Fruit fly (Drosophila melanogaster) whole organism, embryonic: ENCODE data around the gene Trf4-1.

Source experiments
- ATbp ChIP-seq: fragments of 200-800 bp; sonication (Bioruptor generic); optimal IDR thresholded peaks from 2 replicates; lab custom pipeline; 2017; ENCODE audit warnings: missing biosample characterization, mild to moderate bottlenecking, missing genetic modification characterization, missing genetic modification reagents
- Abd-B ChIP-seq: fragments of 200-800 bp; sonication (Bioruptor generic); optimal IDR thresholded peaks from 2 replicates; lab custom pipeline; 2018; ENCODE audit warnings: missing biosample characterization, mild to moderate bottlenecking, missing genetic modification characterization, moderate library complexity
- Adf1 ChIP-seq: fragments of 200-800 bp; sonication (Bioruptor generic); IDR thresholded peaks from 2 replicates; pipeline ENCODE4 v1.3.6; 2022; ENCODE audit warnings: missing biosample characterization, missing genetic modification characterization
- B-H2 ChIP-seq: fragments of 200-800 bp; sonication (Bioruptor generic); optimal IDR thresholded peaks from 2 replicates; lab custom pipeline; 2018; ENCODE audit warnings: missing biosample characterization, mild to moderate bottlenecking, missing genetic modification characterization
- Bdp1 ChIP-seq: fragments of 200-800 bp; sonication (Bioruptor generic); optimal IDR thresholded peaks from 3 replicates; lab custom pipeline; 2016; ENCODE audit warnings: missing biosample characterization, missing genetic modification characterization
- CG10147 ChIP-seq: fragments of 200-800 bp; sonication (Bioruptor generic); optimal IDR thresholded peaks from 2 replicates; lab custom pipeline; 2019; ENCODE audit warnings: missing biosample characterization, mild to moderate bottlenecking, missing genetic modification characterization, moderate library complexity
- CG10274 ChIP-seq: fragments of 200-800 bp; sonication (Bioruptor generic); optimal IDR thresholded peaks from 3 replicates; lab custom pipeline; 2017; ENCODE audit warnings: missing biosample characterization, mild to moderate bottlenecking, missing genetic modification characterization
- CG11504 ChIP-seq: fragments of 200-800 bp; sonication (Bioruptor generic); optimal IDR thresholded peaks from 3 replicates; lab custom pipeline; 2019; ENCODE audit warnings: missing biosample characterization, mild to moderate bottlenecking, missing genetic modification characterization, moderate library complexity
- CG12219 ChIP-seq: fragments of 200-800 bp; sonication (Bioruptor generic); optimal IDR thresholded peaks from 3 replicates; lab custom pipeline; 2018; ENCODE audit warnings: missing biosample characterization, mild to moderate bottlenecking, missing genetic modification characterization
- CG12236 ChIP-seq: fragments of 200-800 bp; sonication (Bioruptor generic); optimal IDR thresholded peaks from 2 replicates; lab custom pipeline; 2016; ENCODE audit warnings: missing biosample characterization, missing genetic modification characterization
- CG13775 ChIP-seq: fragments of 200-800 bp; sonication (Bioruptor generic); optimal IDR thresholded peaks from 3 replicates; lab custom pipeline; 2017; ENCODE audit warnings: missing biosample characterization, mild to moderate bottlenecking, missing genetic modification characterization
- CG14441 ChIP-seq: fragments of 200-800 bp; sonication (Bioruptor generic); IDR thresholded peaks from 2 replicates; pipeline ENCODE4 v1.3.6; 2022; ENCODE audit warnings: missing biosample characterization, missing genetic modification characterization
- CG14710 ChIP-seq: fragments of 200-800 bp; sonication (Bioruptor generic); optimal IDR thresholded peaks from 3 replicates; lab custom pipeline; 2019; ENCODE audit warnings: missing biosample characterization, mild to moderate bottlenecking, missing genetic modification characterization, moderate library complexity
- CG15073 ChIP-seq: fragments of 200-800 bp; sonication (Bioruptor generic); optimal IDR thresholded peaks from 2 replicates; lab custom pipeline; 2016; ENCODE audit warnings: missing biosample characterization, missing genetic modification characterization
- CG15514 ChIP-seq: fragments of 200-800 bp; sonication (Bioruptor generic); optimal IDR thresholded peaks from 3 replicates; lab custom pipeline; 2017; ENCODE audit warnings: missing biosample characterization, missing genetic modification characterization, mild to moderate bottlenecking, moderate library complexity, missing genetic modification reagents
- CG17568 ChIP-seq: fragments of 200-800 bp; sonication (Bioruptor generic); optimal IDR thresholded peaks from 2 replicates; lab custom pipeline; 2018; ENCODE audit warnings: missing biosample characterization, mild to moderate bottlenecking, missing genetic modification characterization, moderate library complexity
- CG34224 ChIP-seq: fragments of 200-800 bp; sonication (Bioruptor generic); IDR thresholded peaks from 3 replicates; pipeline ENCODE4 v1.3.6; 2022; ENCODE audit warnings: missing biosample characterization, missing genetic modification characterization; ENCODE audit not compliant: partially characterized antibody
- CG34376 ChIP-seq: fragments of 200-800 bp; sonication (Bioruptor generic); optimal IDR thresholded peaks from 2 replicates; lab custom pipeline; 2018; ENCODE audit warnings: missing biosample characterization, mild to moderate bottlenecking, missing genetic modification characterization
- CG6854 ChIP-seq: fragments of 200-800 bp; sonication (Bioruptor generic); optimal IDR thresholded peaks from 3 replicates; lab custom pipeline; 2017; ENCODE audit warnings: missing biosample characterization, mild to moderate bottlenecking, missing genetic modification characterization
- CG7271 ChIP-seq: fragments of 200-800 bp; sonication (Bioruptor generic); optimal IDR thresholded peaks from 2 replicates; lab custom pipeline; 2018; ENCODE audit warnings: missing biosample characterization, mild to moderate bottlenecking, missing genetic modification characterization, moderate library complexity
- CG7357 ChIP-seq: fragments of 200-800 bp; sonication (Bioruptor generic); IDR thresholded peaks from 3 replicates; pipeline ENCODE4 v1.3.6; 2022; ENCODE audit warnings: missing biosample characterization, missing genetic modification characterization
- CG7556 ChIP-seq: fragments of 200-800 bp; sonication (Bioruptor generic); optimal IDR thresholded peaks from 2 replicates; lab custom pipeline; 2017; ENCODE audit warnings: missing biosample characterization, mild to moderate bottlenecking, missing genetic modification characterization
- CG7987 ChIP-seq: fragments of 200-800 bp; sonication (Bioruptor generic); optimal IDR thresholded peaks from 2 replicates; lab custom pipeline; 2018; ENCODE audit warnings: missing biosample characterization, mild to moderate bottlenecking, missing genetic modification characterization, moderate library complexity
- CG9932 ChIP-seq: fragments of 200-800 bp; sonication (Bioruptor generic); IDR thresholded peaks from 2 replicates; pipeline ENCODE4 v1.3.6; 2022; ENCODE audit warnings: missing biosample characterization, missing genetic modification characterization
- CHES-1-like ChIP-seq: fragments of 200-800 bp; sonication (Bioruptor generic); optimal IDR thresholded peaks from 2 replicates; lab custom pipeline; 2016; ENCODE audit warnings: missing biosample characterization, missing genetic modification characterization
- Camta ChIP-seq: fragments of 200-800 bp; sonication (Bioruptor generic); optimal IDR thresholded peaks from 2 replicates; lab custom pipeline; 2016; ENCODE audit warnings: missing biosample characterization, missing genetic modification characterization
- Oli ChIP-seq: fragments of 200-800 bp; sonication (Bioruptor generic); optimal IDR thresholded peaks from 2 replicates; lab custom pipeline; 2018; ENCODE audit warnings: missing biosample characterization, mild to moderate bottlenecking, missing genetic modification characterization, moderate library complexity
- Ptx1 ChIP-seq: fragments of 200-800 bp; sonication (Bioruptor generic); IDR thresholded peaks from 2 replicates; pipeline ENCODE4 v1.3.6; 2022; ENCODE audit warnings: missing biosample characterization, missing genetic modification characterization
- Six4 ChIP-seq: fragments of 200-800 bp; sonication (Bioruptor generic); optimal IDR thresholded peaks from 2 replicates; lab custom pipeline; 2016; ENCODE audit warnings: missing biosample characterization, missing genetic modification characterization
- Sox100B ChIP-seq: fragments of 200-800 bp; sonication (Bioruptor generic); optimal IDR thresholded peaks from 3 replicates; lab custom pipeline; 2018; ENCODE audit warnings: missing biosample characterization, mild to moderate bottlenecking, missing genetic modification characterization
- dpn ChIP-seq, 2 experiments: fragments of 200-800 bp; sonication (Bioruptor generic); optimal IDR thresholded peaks; 3 replicates each; lab custom pipeline; 2016; ENCODE audit warnings: missing biosample characterization in 2 of 2, missing genetic modification characterization in 2 of 2
- gsb ChIP-seq: fragments of 200-800 bp; sonication (Bioruptor generic); IDR thresholded peaks from 2 replicates; pipeline ENCODE4 v1.3.6; 2022; ENCODE audit warnings: missing biosample characterization, missing genetic modification characterization
- hb ChIP-seq: fragments of 200-800 bp; sonication (Bioruptor generic); IDR thresholded peaks from 3 replicates; pipeline ENCODE4 v1.3.6; 2022; ENCODE audit warnings: missing biosample characterization, missing genetic modification characterization; ENCODE audit not compliant: partially characterized antibody
- jumu ChIP-seq: fragments of 200-800 bp; sonication (Bioruptor generic); optimal IDR thresholded peaks from 3 replicates; lab custom pipeline; 2016; ENCODE audit warnings: missing biosample characterization, missing genetic modification characterization
- lmd ChIP-seq: fragments of 200-800 bp; sonication (Bioruptor generic); IDR thresholded peaks from 2 replicates; pipeline ENCODE4 v1.3.6; 2022; ENCODE audit warnings: missing biosample characterization, missing genetic modification characterization
- lov ChIP-seq, 2 experiments: fragments of 200-800 bp in 1 of 2; fragments of >200 bp in 1 of 2; sonication (Bioruptor generic) in 1 of 2; IDR thresholded peaks in 1 of 2; optimal IDR thresholded peaks in 1 of 2; 2 replicates in 1 of 2; 3 replicates in 1 of 2; pipeline versions ENCODE4 v1.3.6 to Lab custom; 2017 to 2022; ENCODE audit warnings: missing biosample characterization in 1 of 2, missing genetic modification characterization in 1 of 2
- nau ChIP-seq: fragments of 200-800 bp; sonication (Bioruptor generic); optimal IDR thresholded peaks from 3 replicates; lab custom pipeline; 2017; ENCODE audit warnings: missing biosample characterization, mild to moderate bottlenecking, missing genetic modification characterization, missing genetic modification reagents
- pb ChIP-seq: fragments of 200-800 bp; sonication (Bioruptor generic); optimal IDR thresholded peaks from 3 replicates; lab custom pipeline; 2016; ENCODE audit warnings: missing biosample characterization, missing genetic modification characterization
- prd ChIP-seq, 3 experiments: fragments of >200 bp in 2 of 3; fragments of 200-800 bp in 1 of 3; sonication (Bioruptor generic) in 1 of 3; optimal IDR thresholded peaks in 2 of 3; IDR thresholded peaks in 1 of 3; 2 replicates in 2 of 3; 3 replicates in 1 of 3; pipeline versions ENCODE4 v1.3.6 to Lab custom; 2017 to 2022; ENCODE audit warnings: missing biosample characterization in 1 of 3, missing genetic modification characterization in 1 of 3
- run ChIP-seq: fragments of 200-800 bp; sonication (Bioruptor generic); optimal IDR thresholded peaks from 3 replicates; lab custom pipeline; 2018; ENCODE audit warnings: missing biosample characterization, mild to moderate bottlenecking, missing genetic modification characterization
- sens-2 ChIP-seq: fragments of 200-800 bp; sonication (Bioruptor generic); IDR thresholded peaks from 2 replicates; pipeline ENCODE4 v1.3.6; 2022; ENCODE audit warnings: missing biosample characterization, missing genetic modification characterization
- ssp ChIP-seq: fragments of 200-800 bp; sonication (Bioruptor generic); IDR thresholded peaks from 2 replicates; pipeline ENCODE4 v1.3.6; 2022; ENCODE audit warnings: missing biosample characterization, missing genetic modification characterization
- tll ChIP-seq, 2 experiments: fragments of 200-800 bp in 1 of 2; fragments of >200 bp in 1 of 2; sonication (Bioruptor generic) in 1 of 2; optimal IDR thresholded peaks; 2 replicates each; lab custom pipeline; 2017 to 2019; ENCODE audit warnings: missing biosample characterization in 2 of 2, missing genetic modification characterization in 2 of 2, mild to moderate bottlenecking in 1 of 2, moderate library complexity in 1 of 2
- unpg ChIP-seq: fragments of 200-800 bp; sonication (Bioruptor generic); optimal IDR thresholded peaks from 3 replicates; lab custom pipeline; 2018; ENCODE audit warnings: missing biosample characterization, mild to moderate bottlenecking, missing genetic modification characterization, moderate library complexity
- wdn ChIP-seq: fragments of 200-800 bp; sonication (Bioruptor generic); IDR thresholded peaks from 2 replicates; pipeline ENCODE4 v1.3.6; 2022; ENCODE audit warnings: missing biosample characterization, missing genetic modification characterization
- z ChIP-seq: fragments of 200-800 bp; sonication (Bioruptor generic); IDR thresholded peaks from 3 replicates; pipeline ENCODE4 v1.3.6; 2022; ENCODE audit warnings: missing biosample characterization, missing genetic modification characterization

Gene Trf4-1

dm6 chrX:8536649-8537048, 23.5 kb upstream of the Trf4-1 start (continued):
- TF ChIP-seq CHES-1-like (GFP tag; lab: Kevin White, UChicago) (no peak), CG13775 (GFP tag; lab: Kevin White, UChicago) (no peak), CG11504 (tag; lab: Kevin White, UChicago) (peak; percentile 71), CG7556 (GFP tag; lab: Kevin White, UChicago) (peak; percentile 26), CG34224 (GFP tag; lab: Robert Waterston, UW) (no peak), Bdp1 (GFP tag; lab: Kevin White, UChicago) (no peak), CG10147 (GFP tag; lab: Kevin White, UChicago) (no peak), B-H2 (GFP tag; lab: Kevin White, UChicago) (no peak), prd (optimal IDR thresholded peaks at IDR 0.05; lab: Kevin White, UChicago) (no peak), prd (GFP tag; IDR thresholded peaks at IDR 0.05; lab: Robert Waterston, UW) (peak; percentile 49; the same call in 1 of the 3 replicates), CG10274 (GFP tag; lab: Kevin White, UChicago) (no peak), sens-2 (GFP tag; lab: Robert Waterston, UW) (no peak), CG14441 (GFP tag; lab: Robert Waterston, UW) (peak; percentile 42; the same call in 1 of the 2 replicates), Six4 (GFP tag; lab: Kevin White, UChicago) (no peak), run (tag; lab: Kevin White, UChicago) (no peak), CG7271 (tag; lab: Kevin White, UChicago) (no peak), unpg (GFP tag; lab: Kevin White, UChicago) (peak; percentile 10), Ptx1 (GFP tag; lab: Robert Waterston, UW) (peak; percentile 58), jumu (no peak), CG6854 (GFP tag; lab: Kevin White, UChicago) (peak; percentile 16), CG7987 (no peak), dpn (GFP tag; optimal IDR thresholded peaks at IDR 0.05; lab: Kevin White, UChicago) (peak; percentile 27 to 41), CG9932 (GFP tag; lab: Robert Waterston, UW) (peak; percentile 50; the same call in 1 of the 2 replicates), CG17568 (GFP tag; lab: Kevin White, UChicago) (no peak), wdn (GFP tag; lab: Robert Waterston, UW) (peak; percentile 39; the same call in 1 of the 2 replicates), CG15514 (GFP tag; lab: Kevin White, UChicago) (peak; percentile 0), Oli (tag; lab: Kevin White, UChicago) (no peak)

dm6 chrX:8538182-8538581, 21.9 kb upstream of the Trf4-1 start:
- TF ChIP-seq CG15073 = no peak
- no peak for TF ChIP-seq CG12236
- peak; percentile 68 for TF ChIP-seq CG7556 (GFP tag; lab: Kevin White, UChicago)
- peak; percentile 67 for TF ChIP-seq CG12219 (GFP tag; lab: Kevin White, UChicago)
- TF ChIP-seq z (GFP tag; lab: Robert Waterston, UW) = no peak
- peak; percentile 48 for TF ChIP-seq CG14710 (tag; lab: Kevin White, UChicago)
- TF ChIP-seq CG34376 (GFP tag; lab: Kevin White, UChicago) = no peak
- peak; percentile 57 for TF ChIP-seq ATbp (GFP tag; lab: Kevin White, UChicago)
- TF ChIP-seq dpn (GFP tag; optimal IDR thresholded peaks at IDR 0.05; lab: Kevin White, UChicago) = peak; percentile 42 to 56
- TF ChIP-seq CG7357 = 0 out of 3 replicates have a peak, but pooled peaks have one; percentile 51
- peak; percentile 42 for TF ChIP-seq lmd (GFP tag; lab: Robert Waterston, UW)
- peak; percentile 39 for TF ChIP-seq Abd-B (GFP tag; lab: Kevin White, UChicago)
- no peak for TF ChIP-seq gsb (GFP tag; lab: Robert Waterston, UW)
- no peak for TF ChIP-seq prd (optimal IDR thresholded peaks at IDR 0.05; lab: Kevin White, UChicago)
- TF ChIP-seq prd (GFP tag; IDR thresholded peaks at IDR 0.05; lab: Robert Waterston, UW) = peak; percentile 69
- TF ChIP-seq pb (GFP tag; lab: Kevin White, UChicago) = peak; percentile 8
- TF ChIP-seq nau (GFP tag; lab: Kevin White, UChicago) = peak; percentile 20
- peak; percentile 45 for TF ChIP-seq Sox100B
- no peak for TF ChIP-seq tll (GFP tag; optimal IDR thresholded peaks at IDR 0.05; lab: Kevin White, UChicago)
- TF ChIP-seq Adf1 = no peak
- TF ChIP-seq ssp (GFP tag; lab: Robert Waterston, UW) = peak; percentile 49
- peak; percentile 64 for TF ChIP-seq Camta (GFP tag; lab: Kevin White, UChicago)
- no peak for TF ChIP-seq hb
- 0 out of 2 replicates have a peak, but pooled peaks have one; percentile 11 for TF ChIP-seq sens-2 (GFP tag; lab: Robert Waterston, UW)
- TF ChIP-seq CG34224 (GFP tag; lab: Robert Waterston, UW) = no peak
- no peak for TF ChIP-seq lov (optimal IDR thresholded peaks at IDR 0.05; lab: Kevin White, UChicago)
- 0 out of 3 replicates have a peak, but pooled peaks have one; percentile 54 for TF ChIP-seq lov (GFP tag; IDR thresholded peaks at IDR 0.05; lab: Robert Waterston, UW)
